Worm (Caenorhabditis elegans): ENCODE measurements around the gene C07A4.3.
"Not testable (repeated sequence)": the region's sequence is repeated elsewhere in the genome, so short reads cannot be mapped to it uniquely, and the experiment has no call there.

DNA sequence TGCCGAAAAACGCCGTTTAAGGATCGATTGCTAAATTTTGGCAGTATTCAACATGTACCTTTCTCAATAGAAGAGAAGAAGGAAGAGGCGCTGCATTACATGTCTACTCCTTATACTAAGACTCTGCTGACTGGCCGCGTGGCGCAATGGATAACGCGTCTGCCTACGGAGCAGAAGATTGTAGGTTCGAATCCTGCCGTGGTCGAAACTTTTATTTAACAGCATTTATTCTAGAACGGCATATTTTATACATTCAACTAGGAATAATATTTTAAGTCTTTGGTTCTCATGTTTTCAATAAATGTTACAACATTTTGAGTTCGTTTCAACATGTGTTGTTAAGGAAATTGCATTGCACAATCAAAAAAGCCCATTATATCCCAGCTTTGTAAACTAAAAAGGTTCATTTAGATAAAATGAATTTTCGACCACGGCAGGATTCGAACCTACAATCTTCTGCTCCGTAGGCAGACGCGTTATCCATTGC, 42.2 kb upstream of the C07A4.3 start:
- TF ChIP-seq nhr-11 (tag; optimal IDR thresholded peaks at IDR 0.05) (peak; percentile 19), fos-1 (tag; optimal IDR thresholded peaks at IDR 0.05) (peak; percentile 54), sma-9 (GFP tag; optimal IDR thresholded peaks at IDR 0.05) (peak; percentile 79), sma-3 (GFP tag; optimal IDR thresholded peaks at IDR 0.05) (peak; percentile 60)
- TF ChIP-seq sma-9, snpc-4, skn-1, mdl-1, zag-1 (tag; optimal IDR thresholded peaks at IDR 0.05): not testable (repeated sequence)
